Worm (Caenorhabditis elegans) whole organism, late embryonic: ENCODE results near the gene nhr-181.

ENCODE experiments used
- C08G9.2 ChIP-seq: sonication (generic microtip); optimal IDR thresholded peaks from 2 replicates; lab custom pipeline; 2016; ENCODE audit warnings: mild to moderate bottlenecking, missing genetic modification characterization, moderate library complexity, missing compliant biosample characterization
- F13H6.1 ChIP-seq: sonication (generic microtip); optimal IDR thresholded peaks from 2 replicates; lab custom pipeline; 2016; ENCODE audit warnings: missing genetic modification characterization, missing compliant biosample characterization
- K02D7.2 ChIP-seq: sonication (generic microtip); optimal IDR thresholded peaks from 2 replicates; lab custom pipeline; 2017; ENCODE audit warnings: mild to moderate bottlenecking, missing genetic modification characterization, missing compliant biosample characterization
- K09A11.1 ChIP-seq: sonication (generic microtip); optimal IDR thresholded peaks from 2 replicates; lab custom pipeline; 2017; ENCODE audit warnings: antibody characterized with exemption, mild to moderate bottlenecking, missing genetic modification characterization, missing compliant biosample characterization; ENCODE audit not compliant: insufficient read depth
- Y22D7AL.16 ChIP-seq: sonication (generic microtip); optimal IDR thresholded peaks from 2 replicates; lab custom pipeline; 2016; ENCODE audit warnings: missing genetic modification characterization, missing compliant biosample characterization
- ahr-1 ChIP-seq: sonication (generic microtip); optimal IDR thresholded peaks from 2 replicates; lab custom pipeline; 2016; ENCODE audit warnings: missing genetic modification characterization, missing compliant biosample characterization
- ceh-18 ChIP-seq: sonication (generic microtip); optimal IDR thresholded peaks from 2 replicates; lab custom pipeline; 2016; ENCODE audit warnings: missing genetic modification characterization, missing compliant biosample characterization
- ceh-19 ChIP-seq: fragments of 200-800 bp; sonication (Bioruptor generic); optimal IDR thresholded peaks from 2 replicates; lab custom pipeline; 2018; ENCODE audit warnings: mild to moderate bottlenecking, missing genetic modification characterization, missing compliant biosample characterization
- ceh-2 ChIP-seq: sonication (generic microtip); optimal IDR thresholded peaks from 2 replicates; lab custom pipeline; 2016; ENCODE audit warnings: missing genotype, missing genetic modification characterization, missing compliant biosample characterization
- ceh-30 ChIP-seq: fragments of 150-350 bp; optimal IDR thresholded peaks from 2 replicates; lab custom pipeline; 2014; ENCODE audit warnings: missing biosample characterization, missing genetic modification characterization
- ceh-31 ChIP-seq: sonication (generic microtip); optimal IDR thresholded peaks from 2 replicates; lab custom pipeline; 2016; ENCODE audit warnings: missing genetic modification characterization, missing compliant biosample characterization
- ceh-48 ChIP-seq: sonication (generic microtip); optimal IDR thresholded peaks from 2 replicates; lab custom pipeline; 2016; ENCODE audit warnings: missing genetic modification characterization, inconsistent platforms, missing compliant biosample characterization
- che-1 ChIP-seq: sonication (generic microtip); optimal IDR thresholded peaks from 2 replicates; lab custom pipeline; 2016; ENCODE audit warnings: mild to moderate bottlenecking, missing genetic modification characterization, missing compliant biosample characterization
- dve-1 ChIP-seq: sonication (generic microtip); optimal IDR thresholded peaks from 2 replicates; lab custom pipeline; 2017; ENCODE audit warnings: antibody characterized with exemption, mild to moderate bottlenecking, missing genetic modification characterization, missing compliant biosample characterization
- elt-4 ChIP-seq: sonication (generic microtip); optimal IDR thresholded peaks from 2 replicates; lab custom pipeline; 2016; ENCODE audit warnings: missing genetic modification characterization, missing compliant biosample characterization
- eyg-1 ChIP-seq: sonication (generic microtip); optimal IDR thresholded peaks from 2 replicates; lab custom pipeline; 2016; ENCODE audit warnings: missing genotype, missing genetic modification characterization, missing compliant biosample characterization
- fkh-6 ChIP-seq: sonication (generic microtip); optimal IDR thresholded peaks from 2 replicates; lab custom pipeline; 2016; ENCODE audit warnings: missing genetic modification characterization, missing compliant biosample characterization
- hlh-30 ChIP-seq: sonication (generic microtip); optimal IDR thresholded peaks from 2 replicates; lab custom pipeline; 2017; ENCODE audit warnings: antibody characterized with exemption, missing genetic modification characterization, missing compliant biosample characterization; ENCODE audit not compliant: insufficient read depth
- hlh-8 ChIP-seq: sonication (generic microtip); optimal IDR thresholded peaks from 2 replicates; lab custom pipeline; 2016; ENCODE audit warnings: missing genotype, missing genetic modification characterization, missing compliant biosample characterization
- lim-6 ChIP-seq: sonication (generic microtip); optimal IDR thresholded peaks from 2 replicates; lab custom pipeline; 2016; ENCODE audit warnings: missing genetic modification characterization, missing compliant biosample characterization
- madf-2 ChIP-seq: sonication (generic microtip); optimal IDR thresholded peaks from 2 replicates; lab custom pipeline; 2017; ENCODE audit warnings: missing genetic modification characterization, missing compliant biosample characterization
- nhr-232 ChIP-seq: sonication (generic microtip); optimal IDR thresholded peaks from 2 replicates; lab custom pipeline; 2016; ENCODE audit warnings: missing genetic modification characterization, missing compliant biosample characterization
- npax-4 ChIP-seq: sonication (generic microtip); optimal IDR thresholded peaks from 2 replicates; lab custom pipeline; 2016; ENCODE audit warnings: missing genetic modification characterization, missing compliant biosample characterization
- pax-1 ChIP-seq: fragments of 150-350 bp; optimal IDR thresholded peaks from 2 replicates; lab custom pipeline; 2014; ENCODE audit warnings: missing biosample characterization, missing genetic modification characterization
- pha-2 ChIP-seq: sonication (generic microtip); optimal IDR thresholded peaks from 2 replicates; lab custom pipeline; 2017; ENCODE audit warnings: mild to moderate bottlenecking, missing genetic modification characterization, missing compliant biosample characterization
- pha-4 ChIP-seq: fragments of 150-350 bp; optimal IDR thresholded peaks from 2 replicates; lab custom pipeline; 2018; ENCODE audit warnings: missing biosample characterization, missing genetic modification reagents, missing genetic modification characterization
- pqm-1 ChIP-seq: sonication (generic microtip); optimal IDR thresholded peaks from 2 replicates; lab custom pipeline; 2016; ENCODE audit warnings: missing genetic modification characterization, missing compliant biosample characterization
- ref-2 ChIP-seq: sonication (generic microtip); optimal IDR thresholded peaks from 2 replicates; lab custom pipeline; 2016; ENCODE audit warnings: missing genetic modification characterization, missing compliant biosample characterization
- rnt-1 ChIP-seq: sonication (generic microtip); optimal IDR thresholded peaks from 2 replicates; lab custom pipeline; 2016; ENCODE audit warnings: missing genetic modification characterization, missing compliant biosample characterization
- sdc-2 ChIP-seq: sonication (generic microtip); optimal IDR thresholded peaks from 2 replicates; lab custom pipeline; 2016; ENCODE audit warnings: missing genotype, missing genetic modification characterization, missing compliant biosample characterization
- sox-4 ChIP-seq: sonication (generic microtip); optimal IDR thresholded peaks from 2 replicates; lab custom pipeline; 2017; ENCODE audit warnings: mild to moderate bottlenecking, missing genetic modification characterization, inconsistent platforms, missing compliant biosample characterization
- syd-9 ChIP-seq: sonication (generic microtip); optimal IDR thresholded peaks from 2 replicates; lab custom pipeline; 2016; ENCODE audit warnings: mild to moderate bottlenecking, missing genetic modification characterization, moderate library complexity, missing compliant biosample characterization
- tbx-7 ChIP-seq: sonication (generic microtip); optimal IDR thresholded peaks from 2 replicates; lab custom pipeline; 2016; ENCODE audit warnings: missing genotype, missing genetic modification characterization, missing compliant biosample characterization
- unc-42 ChIP-seq: sonication (generic microtip); optimal IDR thresholded peaks from 2 replicates; lab custom pipeline; 2016; ENCODE audit warnings: missing genotype, missing genetic modification characterization, missing compliant biosample characterization
- zip-5 ChIP-seq: sonication (generic microtip); optimal IDR thresholded peaks from 2 replicates; lab custom pipeline; 2016; ENCODE audit warnings: missing genetic modification characterization, missing compliant biosample characterization

Gene nhr-181

ce11 chrV:4116071-4116470 lies 21.2 kb downstream of the nhr-181 start, which contains the start of gene T05B4.8:
T05B4.8 (minus strand) TSS chrV:4116171.
- TF ChIP-seq lim-6 (no peak), ahr-1 (tag; lab: Kevin White, UChicago) (no peak), zip-5 (tag; lab: Kevin White, UChicago) (no peak), C08G9.2 (tag; lab: Kevin White, UChicago) (no peak), pha-2 (tag; lab: Kevin White, UChicago) (no peak), ref-2 (tag; lab: Kevin White, UChicago) (no peak), ceh-18 (no peak), elt-4 (no peak), hlh-30 (tag; lab: Kevin White, UChicago) (no peak), ceh-30 (tag; lab: Kevin White, UChicago) (no peak), dve-1 (tag; lab: Kevin White, UChicago) (no peak), pax-1 (no peak), rnt-1 (tag; lab: Kevin White, UChicago) (no peak), ceh-19 (no peak), npax-4 (tag; lab: Kevin White, UChicago) (no peak), fkh-6 (no peak), tbx-7 (tag; lab: Kevin White, UChicago) (no peak)

- TF ChIP-seq pha-2 (tag; lab: Kevin White, UChicago) (no peak), pha-4 (no peak), K02D7.2 (tag; lab: Kevin White, UChicago) (no peak), elt-4 (no peak)
These were observed 23.5 kb downstream of the nhr-181 start, which contains the start of gene T05B4.9 for ce11 chrV:4118332-4118731. T05B4.9 (minus strand) TSS chrV:4118432.

ce11 chrV:4120629-4121028 lies 25.8 kb downstream of the nhr-181 start, which contains the start of gene T05B4.10:
T05B4.10 (minus strand) TSS chrV:4120729.
- TF ChIP-seq ceh-2 (tag; lab: Kevin White, UChicago), result no peak
- TF ChIP-seq eyg-1 (tag; lab: Kevin White, UChicago), result no peak
- no peak for TF ChIP-seq K09A11.1 (tag; lab: Kevin White, UChicago)
- no peak for TF ChIP-seq Y22D7AL.16 (tag; lab: Kevin White, UChicago)
- TF ChIP-seq sdc-2, result no peak
- no peak for TF ChIP-seq pqm-1
- TF ChIP-seq ceh-31 (tag; lab: Kevin White, UChicago), result no peak
- no peak for TF ChIP-seq sox-4
- TF ChIP-seq elt-4, result no peak
- TF ChIP-seq nhr-232 (tag; lab: Kevin White, UChicago), result no peak
- no peak for TF ChIP-seq ceh-18
- no peak for TF ChIP-seq ahr-1 (tag; lab: Kevin White, UChicago)
- TF ChIP-seq unc-42 (tag; lab: Kevin White, UChicago), result no peak

- TF ChIP-seq ceh-48 (tag; lab: Kevin White, UChicago) (no peak), che-1 (tag; lab: Kevin White, UChicago) (no peak), ceh-31 (tag; lab: Kevin White, UChicago) (no peak), rnt-1 (tag; lab: Kevin White, UChicago) (no peak), dve-1 (tag; lab: Kevin White, UChicago) (no peak), hlh-8 (tag; lab: Kevin White, UChicago) (no peak), pha-2 (tag; lab: Kevin White, UChicago) (no peak), unc-42 (tag; lab: Kevin White, UChicago) (no peak), syd-9 (tag; lab: Kevin White, UChicago) (no peak)
These were observed 27.6 kb downstream of the nhr-181 start, which contains the start of gene phat-5 for ce11 chrV:4122415-4122814. phat-5 (minus strand) TSS chrV:4122515.

- TF ChIP-seq ceh-30 (tag; lab: Kevin White, UChicago), result no peak
- no peak for TF ChIP-seq madf-2
- TF ChIP-seq F13H6.1 (tag; lab: Kevin White, UChicago), result no peak
These were observed 30.8 kb downstream of the nhr-181 start, which contains the start of gene T05B4.12 for ce11 chrV:4125552-4126084. T05B4.12 (minus strand) TSS chrV:4126034.
